Worm (Caenorhabditis elegans) whole organism, mixed stage, embryonic: ENCODE data around the gene glb-15.

ENCODE experiments used
- bed-3 ChIP-seq: fragments of 200-800 bp; sonication (Bioruptor generic); optimal IDR thresholded peaks from 3 replicates; lab custom pipeline; 2018; ENCODE audit warnings: mild to moderate bottlenecking, missing genetic modification characterization, moderate library complexity, missing compliant biosample characterization
- ceh-83 ChIP-seq: fragments of 200-800 bp; sonication (Bioruptor generic); optimal IDR thresholded peaks from 2 replicates; lab custom pipeline; 2018; ENCODE audit warnings: mild to moderate bottlenecking, missing genetic modification characterization, missing compliant biosample characterization
- elt-1 ChIP-seq: sonication (generic microtip); optimal IDR thresholded peaks from 2 replicates; lab custom pipeline; 2017; ENCODE audit warnings: missing genetic modification characterization, mild to moderate bottlenecking, missing compliant biosample characterization, antibody characterized with exemption, moderate library complexity, borderline replicate concordance; ENCODE audit not compliant: insufficient read depth
- flh-1 ChIP-seq: fragments of 200-800 bp; sonication (Bioruptor generic); optimal IDR thresholded peaks from 2 replicates; lab custom pipeline; 2018; ENCODE audit warnings: mild to moderate bottlenecking, missing genetic modification characterization, moderate library complexity, missing compliant biosample characterization
- nhr-237 ChIP-seq: fragments of 150-350 bp; optimal IDR thresholded peaks from 2 replicates; lab custom pipeline; 2014; ENCODE audit warnings: missing biosample characterization, missing genetic modification characterization
- pha-4 ChIP-seq: fragments of 150-350 bp; optimal IDR thresholded peaks from 2 replicates; lab custom pipeline; 2018; ENCODE audit warnings: missing biosample characterization, missing genetic modification reagents, missing genetic modification characterization

Gene glb-15

ce11 chrV:11580826-11581225, 37.2 kb downstream of the glb-15 start, which contains the start of gene srx-90:
srx-90 (plus strand) TSS chrV:11581126.
- TF ChIP-seq ceh-83 (GFP tag; lab: Kevin White, UChicago), result no peak

ce11 chrV:11574563-11574962, 43.5 kb downstream of the glb-15 start:
- TF ChIP-seq pha-4 (no peak), elt-1 (tag; lab: Kevin White, UChicago) (no peak), nhr-237 (no peak)

- no peak for TF ChIP-seq flh-1 (GFP tag; lab: Kevin White, UChicago)
- peak; percentile 58 for TF ChIP-seq elt-1 (tag; lab: Kevin White, UChicago)
- TF ChIP-seq, all 35 proteins: peak for 1
Measured at ce11 chrV:11572803-11573490, 45.1 kb downstream of the glb-15 start, which contains the start of the genes H12C20.7 and nhr-68. H12C20.7 (minus strand) TSS chrV:11572990. nhr-68 (plus strand) TSS chrV:11573440.

- TF ChIP-seq bed-3 (GFP tag; lab: Kevin White, UChicago), result no peak
Measured at ce11 chrV:11570169-11570651, 47.9 kb downstream of the glb-15 start, which contains the start of the genes nhr-101 and pms-2. nhr-101 (plus strand) TSS chrV:11570476. pms-2 (minus strand) TSS chrV:11570601.
